Worm (Caenorhabditis elegans): ENCODE data around the gene C09G9.5.

DNA sequence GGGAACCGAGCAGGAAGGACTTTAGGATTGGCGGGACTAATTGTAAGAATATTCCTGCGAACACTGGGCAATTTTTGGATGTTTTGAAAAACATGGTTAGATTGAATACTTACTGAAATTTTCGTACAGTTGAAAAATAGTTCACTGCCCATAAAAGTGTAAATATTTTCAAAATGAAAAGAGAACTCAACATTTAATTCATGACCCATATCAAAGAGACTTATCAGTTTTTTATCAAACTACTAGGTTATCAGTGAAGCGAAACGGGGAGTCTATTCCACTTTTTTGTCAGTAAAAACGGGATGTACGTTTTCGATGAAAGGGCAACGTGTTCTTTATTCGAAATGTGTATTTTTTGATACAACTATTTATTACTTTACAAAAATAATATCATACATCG is 40.4 kb upstream of the C09G9.5 start:
- no peak for TF ChIP-seq unc-62 (GFP tag; optimal IDR thresholded peaks at IDR 0.05)
- no peak for TF ChIP-seq fos-1 (tag; optimal IDR thresholded peaks at IDR 0.05)
- no peak for TF ChIP-seq ceh-28 (tag; optimal IDR thresholded peaks at IDR 0.05)
- no peak for TF ChIP-seq R02D3.7 (tag; optimal IDR thresholded peaks at IDR 0.05)
- TF ChIP-seq pqm-1 (tag; optimal IDR thresholded peaks at IDR 0.05), result peak; percentile 55
- TF ChIP-seq ztf-11 (tag; optimal IDR thresholded peaks at IDR 0.05), result no peak
- no peak for TF ChIP-seq ceh-9 (tag; optimal IDR thresholded peaks at IDR 0.05)
- TF ChIP-seq skn-1 (tag; optimal IDR thresholded peaks at IDR 0.05), result no peak
- TF ChIP-seq nhr-76 (tag; optimal IDR thresholded peaks at IDR 0.05), result no peak
- TF ChIP-seq ztf-4 (tag; optimal IDR thresholded peaks at IDR 0.05), result no peak
- no peak for TF ChIP-seq ceh-16 (tag; optimal IDR thresholded peaks at IDR 0.05)
- TF ChIP-seq unc-39 (tag; optimal IDR thresholded peaks at IDR 0.05), result no peak
- TF ChIP-seq fkh-2 (tag; optimal IDR thresholded peaks at IDR 0.05), result no peak

Data from whole organism, L3 larva.